Worm (Caenorhabditis elegans) whole organism, L2 larva: ENCODE measurements around the gene sre-5.
"Not testable (repeated sequence)": the region's sequence is repeated elsewhere in the genome, so short reads cannot be mapped to it uniquely, and the experiment has no call there.

ENCODE experiments used
- C34F6.9 ChIP-seq: fragments of 150-350 bp; optimal IDR thresholded peaks from 2 replicates; lab custom pipeline; 2014; ENCODE audit warnings: missing biosample characterization, missing genetic modification characterization
- F13H6.1 ChIP-seq: sonication (generic microtip); optimal IDR thresholded peaks from 2 replicates; lab custom pipeline; 2016; ENCODE audit warnings: missing genetic modification characterization, missing compliant biosample characterization
- R02D3.7 ChIP-seq: fragments of 150-350 bp; optimal IDR thresholded peaks from 2 replicates; lab custom pipeline; 2014; ENCODE audit warnings: missing biosample characterization, missing genetic modification characterization
- Y55F3AM.14 ChIP-seq: fragments of 200-800 bp; sonication (Bioruptor generic); optimal IDR thresholded peaks from 2 replicates; lab custom pipeline; 2018; ENCODE audit warnings: mild to moderate bottlenecking, missing genetic modification characterization, missing compliant biosample characterization
- alr-1 ChIP-seq: fragments of 150-350 bp; optimal IDR thresholded peaks from 2 replicates; lab custom pipeline; 2014; ENCODE audit warnings: missing biosample characterization, missing genetic modification characterization
- aly-2 ChIP-seq: fragments of 150-350 bp; optimal IDR thresholded peaks from 2 replicates; lab custom pipeline; 2014; ENCODE audit warnings: missing biosample characterization, missing genetic modification characterization
- ama-1 ChIP-seq: fragments of 150-350 bp; optimal IDR thresholded peaks from 2 replicates; lab custom pipeline; 2018; ENCODE audit warnings: inconsistent platforms
- blmp-1 ChIP-seq: sonication (generic microtip); optimal IDR thresholded peaks from 2 replicates; lab custom pipeline; 2017; ENCODE audit warnings: missing genetic modification characterization, mild to moderate bottlenecking, missing compliant biosample characterization, antibody characterized with exemption, moderate library complexity; ENCODE audit not compliant: insufficient read depth
- ceh-16 ChIP-seq: fragments of 150-350 bp; optimal IDR thresholded peaks from 2 replicates; lab custom pipeline; 2014; ENCODE audit warnings: missing biosample characterization, missing genetic modification characterization
- elt-1 ChIP-seq: fragments of 150-350 bp; optimal IDR thresholded peaks from 2 replicates; lab custom pipeline; 2014; ENCODE audit warnings: missing biosample characterization, missing genetic modification characterization
- elt-3 ChIP-seq: sonication (generic microtip); optimal IDR thresholded peaks from 2 replicates; lab custom pipeline; 2017; ENCODE audit warnings: missing biosample characterization, missing genetic modification characterization
- gmeb-1 ChIP-seq: fragments of 150-350 bp; optimal IDR thresholded peaks from 2 replicates; lab custom pipeline; 2014; ENCODE audit warnings: missing biosample characterization, missing genetic modification characterization
- lin-11 ChIP-seq: fragments of 150-350 bp; sonication (generic microtip); optimal IDR thresholded peaks from 2 replicates; lab custom pipeline; 2014; ENCODE audit warnings: missing biosample characterization, missing genetic modification characterization, inconsistent platforms, mixed read lengths
- lin-13 ChIP-seq: fragments of 150-350 bp; optimal IDR thresholded peaks from 2 replicates; lab custom pipeline; 2014; ENCODE audit warnings: missing biosample characterization, missing genetic modification reagents, missing genetic modification characterization
- lsy-2 ChIP-seq, 2 experiments: fragments of 150-350 bp in 1 of 2; sonication (generic microtip) in 1 of 2; optimal IDR thresholded peaks; 2 replicates each; lab custom pipeline; 2014 to 2017; ENCODE audit warnings: missing biosample characterization in 2 of 2, missing genetic modification characterization in 2 of 2
- mbf-1 ChIP-seq: sonication (generic microtip); optimal IDR thresholded peaks from 2 replicates; lab custom pipeline; 2017; ENCODE audit warnings: missing biosample characterization, missing genetic modification characterization
- mdl-1 ChIP-seq, 2 experiments: fragments of 150-350 bp in 1 of 2; sonication (generic microtip) in 1 of 2; optimal IDR thresholded peaks; 2 replicates each; lab custom pipeline; 2017; ENCODE audit warnings: missing biosample characterization in 2 of 2, missing genetic modification characterization in 2 of 2
- nhr-10 ChIP-seq: sonication (generic microtip); optimal IDR thresholded peaks from 2 replicates; lab custom pipeline; 2017; ENCODE audit warnings: missing biosample characterization, missing genetic modification characterization
- nhr-11 ChIP-seq: fragments of 150-350 bp; optimal IDR thresholded peaks from 2 replicates; lab custom pipeline; 2014; ENCODE audit warnings: missing biosample characterization, missing genetic modification characterization
- nhr-12 ChIP-seq: fragments of 150-350 bp; optimal IDR thresholded peaks from 2 replicates; lab custom pipeline; 2014; ENCODE audit warnings: missing biosample characterization, missing genetic modification characterization
- nhr-129 ChIP-seq: fragments of 150-350 bp; optimal IDR thresholded peaks from 2 replicates; lab custom pipeline; 2014; ENCODE audit warnings: missing biosample characterization, missing genetic modification characterization
- nhr-21 ChIP-seq: fragments of 150-350 bp; optimal IDR thresholded peaks from 2 replicates; lab custom pipeline; 2014; ENCODE audit warnings: missing biosample characterization, missing genetic modification characterization
- nhr-23 ChIP-seq: fragments of 150-350 bp; optimal IDR thresholded peaks from 2 replicates; lab custom pipeline; 2014; ENCODE audit warnings: missing biosample characterization, missing genetic modification reagents, missing genetic modification characterization
- nhr-25 ChIP-seq: fragments of 150-350 bp; sonication (generic microtip); optimal IDR thresholded peaks from 3 replicates; lab custom pipeline; 2014; ENCODE audit warnings: missing biosample characterization, missing genetic modification characterization
- nhr-6 ChIP-seq: fragments of 150-350 bp; optimal IDR thresholded peaks from 2 replicates; lab custom pipeline; 2014; ENCODE audit warnings: missing biosample characterization, missing genetic modification characterization
- nhr-77 ChIP-seq: fragments of 150-350 bp; optimal IDR thresholded peaks from 2 replicates; lab custom pipeline; 2014; ENCODE audit warnings: missing biosample characterization, missing genetic modification characterization
- peb-1 ChIP-seq: fragments of 150-350 bp; optimal IDR thresholded peaks from 2 replicates; lab custom pipeline; 2014; ENCODE audit warnings: missing biosample characterization, missing genetic modification characterization
- sem-4 ChIP-seq: fragments of 150-350 bp; optimal IDR thresholded peaks from 2 replicates; lab custom pipeline; 2014; ENCODE audit warnings: missing biosample characterization, missing genetic modification reagents, missing genetic modification characterization
- skn-1 ChIP-seq: sonication (generic microtip); optimal IDR thresholded peaks from 2 replicates; lab custom pipeline; 2017; ENCODE audit warnings: missing biosample characterization, missing genetic modification characterization
- sma-3 ChIP-seq: sonication (generic microtip); optimal IDR thresholded peaks from 2 replicates; lab custom pipeline; 2016; ENCODE audit warnings: missing genetic modification reagents, missing genetic modification characterization, missing compliant biosample characterization
- sma-9 ChIP-seq, 2 experiments: fragments of 150-350 bp in 1 of 2; sonication (generic microtip) in 1 of 2; optimal IDR thresholded peaks; 2 replicates each; lab custom pipeline; 2014 to 2016; ENCODE audit warnings: missing genetic modification characterization in 2 of 2, mild to moderate bottlenecking in 1 of 2, missing biosample characterization in 1 of 2, missing compliant biosample characterization in 1 of 2, missing genetic modification reagents in 1 of 2, moderate library complexity in 1 of 2
- snpc-4 ChIP-seq: fragments of 150-350 bp; optimal IDR thresholded peaks from 2 replicates; lab custom pipeline; 2014; ENCODE audit warnings: missing biosample characterization, missing genetic modification characterization
- unc-39 ChIP-seq: fragments of 150-350 bp; optimal IDR thresholded peaks from 2 replicates; lab custom pipeline; 2014; ENCODE audit warnings: missing biosample characterization, missing genetic modification characterization
- unc-55 ChIP-seq: fragments of 150-350 bp; sonication (generic microtip); optimal IDR thresholded peaks from 3 replicates; lab custom pipeline; 2014; ENCODE audit warnings: missing biosample characterization, missing genetic modification reagents, missing genetic modification characterization
- unc-62 ChIP-seq: fragments of 150-350 bp; optimal IDR thresholded peaks from 2 replicates; lab custom pipeline; 2014; ENCODE audit warnings: missing biosample characterization, missing genetic modification reagents, missing genetic modification characterization
- zag-1 ChIP-seq: fragments of 150-350 bp; optimal IDR thresholded peaks from 2 replicates; lab custom pipeline; 2014; ENCODE audit warnings: missing biosample characterization, missing genetic modification characterization
- ztf-11 ChIP-seq: sonication (generic microtip); optimal IDR thresholded peaks from 2 replicates; lab custom pipeline; 2017; ENCODE audit warnings: missing biosample characterization, missing genetic modification characterization
- ztf-4 ChIP-seq: fragments of 150-350 bp; optimal IDR thresholded peaks from 2 replicates; lab custom pipeline; 2014; ENCODE audit warnings: missing biosample characterization, missing genetic modification characterization

sre-5 gene

ce11 chrIV:3579477-3579975 is 14.5 kb downstream of the sre-5 start, which contains the start of gene Y37E11B.1:
Gene Y37E11B.1, plus strand, starts transcription at chrIV:3579621.
- TF ChIP-seq R02D3.7 (no peak), zag-1 (tag; lab: Kevin White, UChicago) (no peak), nhr-10 (tag; lab: Kevin White, UChicago) (no peak), nhr-11 (no peak), aly-2 (tag; lab: Kevin White, UChicago) (no peak), ztf-11 (tag; lab: Kevin White, UChicago) (no peak), nhr-23 (tag; lab: Kevin White, UChicago) (no peak), sma-9 (GFP tag; optimal IDR thresholded peaks at IDR 0.05; lab: Kevin White, UChicago) (no peak), sma-9 (tag; optimal IDR thresholded peaks at IDR 0.05; lab: Kevin White, UChicago) (no peak), unc-55 (GFP tag; lab: Kevin White, UChicago) (peak; percentile 48), blmp-1 (no peak), mdl-1 (tag; optimal IDR thresholded peaks at IDR 0.05; lab: Kevin White, UChicago) (no peak), nhr-129 (tag; lab: Kevin White, UChicago) (peak; percentile 15), C34F6.9 (tag; lab: Kevin White, UChicago) (peak; percentile 10), unc-62 (GFP tag; lab: Kevin White, UChicago) (no peak), nhr-77 (tag; lab: Kevin White, UChicago) (no peak), elt-3 (tag; lab: Kevin White, UChicago) (no peak), sem-4 (tag; lab: Kevin White, UChicago) (peak; percentile 8), ama-1 (lab: Kevin White, UChicago) (no peak), ztf-4 (no peak), lsy-2 (tag; optimal IDR thresholded peaks at IDR 0.05; lab: Kevin White, UChicago) (peak in 1 of 2 experiments; percentile 34)

DNA sequence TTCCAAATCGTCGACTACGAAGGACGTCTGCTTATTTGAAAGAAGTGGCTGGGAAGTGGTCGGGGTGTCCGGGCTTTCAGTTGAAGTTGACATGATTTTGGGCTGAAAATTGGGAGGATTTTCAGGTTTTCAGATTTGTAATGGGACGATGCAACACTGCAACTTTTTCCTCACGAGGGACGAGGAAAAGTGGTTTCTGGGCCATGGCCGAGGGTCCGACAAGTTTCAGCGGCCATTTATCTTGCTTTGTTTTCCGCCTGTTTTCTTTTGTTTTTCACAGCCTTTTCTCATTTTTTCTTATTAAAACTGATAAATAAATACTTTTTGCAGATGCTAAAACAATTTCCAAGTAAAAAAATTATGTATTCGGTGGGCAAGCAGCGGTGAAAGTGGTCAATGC is 17.8 kb downstream of the sre-5 start, which contains the start of gene blos-7:
TSS of gene blos-7 (minus strand) at position 101 of the 400 bp plus-strand sequence.
- not testable (repeated sequence) for TF ChIP-seq gmeb-1, lin-11, nhr-21 (tag; lab: Kevin White, UChicago)

DNA sequence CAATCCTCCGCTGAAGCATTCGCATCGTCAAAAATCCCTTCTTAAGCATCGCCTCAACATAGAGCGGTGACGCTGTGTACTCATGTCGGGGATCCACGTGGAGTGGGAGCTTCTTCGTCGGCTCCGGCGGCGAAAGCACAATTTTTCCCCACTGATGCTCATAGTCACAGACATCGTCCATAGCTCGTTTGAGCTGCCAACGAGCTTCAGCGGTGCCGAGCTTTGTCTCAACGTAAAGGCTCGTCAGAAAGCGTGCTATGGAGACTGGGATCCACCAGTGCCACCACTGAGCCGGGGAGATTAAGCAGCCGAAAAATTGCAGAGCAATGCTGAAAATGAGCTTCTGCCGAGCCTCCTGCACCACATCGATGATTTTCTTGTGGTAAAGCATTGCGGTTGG is 25.8 kb downstream of the sre-5 start:
- TF ChIP-seq mbf-1 (no peak), unc-39 (no peak), R02D3.7 (no peak), nhr-12 (tag; lab: Kevin White, UChicago) (no peak), ztf-11 (tag; lab: Kevin White, UChicago) (no peak), snpc-4 (tag; lab: Kevin White, UChicago) (no peak), F13H6.1 (tag; lab: Kevin White, UChicago) (no peak), skn-1 (no peak), sma-9 (GFP tag; optimal IDR thresholded peaks at IDR 0.05; lab: Kevin White, UChicago) (no peak), sma-9 (tag; optimal IDR thresholded peaks at IDR 0.05; lab: Kevin White, UChicago) (no peak)

- TF ChIP-seq alr-1 (tag; lab: Kevin White, UChicago) = no peak
- TF ChIP-seq lin-13 (GFP tag; lab: Kevin White, UChicago) = no peak
- TF ChIP-seq sma-3 = no peak
- no peak for TF ChIP-seq ama-1 (lab: Kevin White, UChicago)
- TF ChIP-seq unc-55 (GFP tag; lab: Kevin White, UChicago) = no peak
- no peak for TF ChIP-seq F13H6.1 (tag; lab: Kevin White, UChicago)
- TF ChIP-seq gmeb-1 (tag; lab: Kevin White, UChicago) = no peak
- no peak for TF ChIP-seq unc-39
Measured at ce11 chrIV:3593513-3593912, 28.5 kb downstream of the sre-5 start, which contains the start of gene taf-2. Gene taf-2, minus strand, starts transcription at chrIV:3593613.

ce11 chrIV:3597356-3597755 is 32.4 kb downstream of the sre-5 start:
- no peak for TF ChIP-seq ceh-16 (tag; lab: Kevin White, UChicago)
- TF ChIP-seq blmp-1 = no peak
- no peak for TF ChIP-seq gmeb-1 (tag; lab: Kevin White, UChicago)
- TF ChIP-seq nhr-25 = no peak
- no peak for TF ChIP-seq Y55F3AM.14 (GFP tag; lab: Kevin White, UChicago)
- no peak for TF ChIP-seq nhr-6 (tag; lab: Kevin White, UChicago)
- TF ChIP-seq peb-1 (tag; lab: Kevin White, UChicago) = no peak
- TF ChIP-seq mbf-1 = no peak
- TF ChIP-seq nhr-11 = no peak
- TF ChIP-seq mdl-1 (tag; optimal IDR thresholded peaks at IDR 0.05; lab: Kevin White, UChicago) = no peak
- TF ChIP-seq zag-1 (tag; lab: Kevin White, UChicago) = no peak
- TF ChIP-seq nhr-12 (tag; lab: Kevin White, UChicago) = no peak
- no peak for TF ChIP-seq alr-1 (tag; lab: Kevin White, UChicago)
- TF ChIP-seq nhr-129 (tag; lab: Kevin White, UChicago) = no peak
- TF ChIP-seq elt-1 = no peak
